ENCODE assay signal across 5 worm cellular contexts in the genomic region with DNA sequence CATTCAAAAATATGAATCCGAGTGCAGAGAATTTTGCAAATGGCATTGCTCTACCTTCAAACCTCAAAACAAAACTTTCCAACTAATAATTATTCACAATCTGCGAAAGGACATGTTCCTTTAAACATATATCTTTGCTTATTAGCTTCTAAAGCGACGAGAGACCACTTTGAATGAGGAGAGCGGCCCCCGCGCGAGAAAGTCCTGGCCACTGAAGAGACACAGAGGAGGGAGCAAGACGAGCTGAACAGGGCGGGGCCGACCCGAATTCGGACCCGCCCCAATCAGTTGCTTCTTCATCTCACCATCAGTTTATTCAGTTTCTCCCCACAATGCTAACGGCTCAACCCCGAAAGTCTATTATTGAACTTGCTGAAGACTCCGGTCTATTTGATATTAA.
TF ChIP-seq lines count a peak whose summit lies in the region.

A gene (plus strand): TSS at position 333 of the 400 bp plus-strand sequence.

TF ChIP-seq in whole organism, L1 larva, 84 proteins besides CTCF, POLR2A, EP300 and RAD21:
- TF ChIP-seq efl-1 (optimal IDR thresholded peaks at IDR 0.05; lab: Kevin White, UChicago) (no peak), efl-1 (GFP tag; optimal IDR thresholded peaks at IDR 0.05 in 1 of 2; lab: Kevin White, UChicago) (peak in 1 of 2 experiments; percentile 52), lin-14 (GFP tag; optimal IDR thresholded peaks at IDR 0.05; lab: Kevin White, UChicago) (peak; percentile 24), Y116A8C.19 (tag; optimal IDR thresholded peaks at IDR 0.05; lab: Kevin White, UChicago; ENCODE audit: borderline replicate concordance) (no peak)

TF ChIP-seq in whole organism, L4 larva, 104 proteins besides CTCF, POLR2A, EP300 and RAD21:
- TF ChIP-seq set-16 (GFP tag; IDR thresholded peaks at IDR 0.05; lab: Robert Waterston, UW) = peak; percentile 73
- TF ChIP-seq aha-1 (tag; lab: Kevin White, UChicago) = peak; percentile 65
- no peak for TF ChIP-seq dmd-8 (GFP tag; IDR thresholded peaks at IDR 0.05; lab: Robert Waterston, UW)

TF ChIP-seq in whole organism, late embryonic, 69 proteins besides CTCF, POLR2A, EP300 and RAD21:
- TF ChIP-seq rnt-1 (tag; optimal IDR thresholded peaks at IDR 0.05; lab: Kevin White, UChicago) (no peak), tbx-2 (tag; optimal IDR thresholded peaks at IDR 0.05; lab: Kevin White, UChicago) (no peak), unc-42 (tag; optimal IDR thresholded peaks at IDR 0.05; lab: Kevin White, UChicago) (peak; percentile 8)

TF ChIP-seq in whole organism, mixed stage, embryonic, 35 proteins besides CTCF, POLR2A, EP300 and RAD21:
- TF ChIP-seq ces-1 (GFP tag; optimal IDR thresholded peaks at IDR 0.05; lab: Kevin White, UChicago) (peak; percentile 46), hlh-1 (tag; optimal IDR thresholded peaks at IDR 0.05; lab: Kevin White, UChicago) (no peak), nhr-28 (tag; optimal IDR thresholded peaks at IDR 0.05; lab: Kevin White, UChicago) (no peak), ceh-39 (tag; optimal IDR thresholded peaks at IDR 0.05; lab: Kevin White, UChicago) (no peak), elt-1 (tag; optimal IDR thresholded peaks at IDR 0.05; lab: Kevin White, UChicago; ENCODE audit: borderline replicate concordance, insufficient read depth) (no peak), flh-1 (GFP tag; optimal IDR thresholded peaks at IDR 0.05; lab: Kevin White, UChicago) (no peak)
TF ChIP-seq in whole organism, mixed stage, embryonic: peak in this region for 1.

TF ChIP-seq in whole organism, young adult, 124 proteins besides CTCF, POLR2A, EP300 and RAD21:
- TF ChIP-seq F52B5.7 (tag; optimal IDR thresholded peaks at IDR 0.05; lab: Kevin White, UChicago) = no peak
- no peak for TF ChIP-seq nhr-27 (tag; optimal IDR thresholded peaks at IDR 0.05; lab: Kevin White, UChicago)
- no peak for TF ChIP-seq snpc-3.4 (tag; optimal IDR thresholded peaks at IDR 0.05; lab: Kevin White, UChicago)
- TF ChIP-seq F23B12.7 (tag; optimal IDR thresholded peaks at IDR 0.05; lab: Kevin White, UChicago; ENCODE audit: insufficient read depth) = no peak
- no peak for TF ChIP-seq ztf-26 (tag; optimal IDR thresholded peaks at IDR 0.05; lab: Kevin White, UChicago)
- TF ChIP-seq hmg-1.2 (GFP tag; IDR thresholded peaks at IDR 0.05; lab: Robert Waterston, UW) = peak; percentile 60; the same call in 1 of the 2 replicates
- TF ChIP-seq F33H1.4 (GFP tag; IDR thresholded peaks at IDR 0.05; lab: Robert Waterston, UW) = no peak
- peak; percentile 50; the same call in 1 of the 2 replicates for TF ChIP-seq egrh-3 (GFP tag; IDR thresholded peaks at IDR 0.05; lab: Robert Waterston, UW)
- TF ChIP-seq efl-1 (GFP tag; optimal IDR thresholded peaks at IDR 0.05; lab: Kevin White, UChicago) = no peak
